Worm (Caenorhabditis elegans) whole organism, L4 larva: ENCODE results near the gene chk-2.

ENCODE experiments used
- ceh-82 ChIP-seq: sonication (generic microtip); optimal IDR thresholded peaks from 2 replicates; lab custom pipeline; 2017; ENCODE audit warnings: missing biosample characterization, missing genetic modification characterization
- pqm-1 ChIP-seq: sonication (generic microtip); optimal IDR thresholded peaks from 2 replicates; lab custom pipeline; 2017; ENCODE audit warnings: missing biosample characterization, missing genetic modification characterization

DNA sequence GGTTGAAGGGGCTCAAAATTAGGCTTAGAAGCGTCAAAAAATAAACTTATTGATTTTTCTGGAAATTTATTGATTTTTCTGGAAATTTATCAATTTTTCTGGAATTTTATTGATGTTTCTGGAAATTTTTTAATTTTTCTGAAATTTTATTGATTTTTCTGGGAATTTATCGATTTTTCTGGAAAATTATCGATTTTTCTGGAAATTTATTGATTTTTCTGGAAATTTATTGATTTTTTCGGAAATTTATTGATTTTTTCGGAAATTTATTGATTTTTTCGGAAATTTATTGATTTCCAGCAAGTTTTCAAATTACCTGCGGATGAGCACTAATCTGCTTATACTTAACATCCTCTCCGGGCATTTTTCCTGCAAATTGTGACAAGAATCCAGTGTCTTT, 14.0 kb downstream of the chk-2 start:
- TF ChIP-seq pqm-1, result no peak
- no peak for TF ChIP-seq ceh-82 (tag; lab: Kevin White, UChicago)
